Fruit fly (Drosophila melanogaster) whole organism, pupa: ENCODE measurements around the gene ND-51.

Experiments used
- D1 ChIP-seq: fragments of 200-800 bp; sonication (Bioruptor generic); optimal IDR thresholded peaks from 2 replicates; lab custom pipeline; 2018; ENCODE audit warnings: missing biosample characterization, mild to moderate bottlenecking, missing genetic modification characterization, moderate library complexity
- EcR ChIP-seq: fragments of 200-800 bp; sonication (Bioruptor generic); optimal IDR thresholded peaks from 3 replicates; lab custom pipeline; 2019; ENCODE audit warnings: missing biosample characterization, missing genetic modification characterization, mild to moderate bottlenecking, moderate library complexity, missing genetic modification reagents
- Pif1B ChIP-seq: fragments of 200-800 bp; sonication (Bioruptor generic); optimal IDR thresholded peaks from 3 replicates; lab custom pipeline; 2016; ENCODE audit warnings: missing biosample characterization, missing genetic modification characterization
- Snoo ChIP-seq: fragments of 200-800 bp; sonication (Bioruptor generic); optimal IDR thresholded peaks from 3 replicates; lab custom pipeline; 2017; ENCODE audit warnings: missing biosample characterization, mild to moderate bottlenecking, missing genetic modification characterization, inconsistent platforms
- rn ChIP-seq: fragments of 200-800 bp; sonication (Bioruptor generic); IDR thresholded peaks from 2 replicates; pipeline ENCODE4 v1.3.6; 2022; ENCODE audit warnings: missing biosample characterization, missing genetic modification characterization

DNA sequence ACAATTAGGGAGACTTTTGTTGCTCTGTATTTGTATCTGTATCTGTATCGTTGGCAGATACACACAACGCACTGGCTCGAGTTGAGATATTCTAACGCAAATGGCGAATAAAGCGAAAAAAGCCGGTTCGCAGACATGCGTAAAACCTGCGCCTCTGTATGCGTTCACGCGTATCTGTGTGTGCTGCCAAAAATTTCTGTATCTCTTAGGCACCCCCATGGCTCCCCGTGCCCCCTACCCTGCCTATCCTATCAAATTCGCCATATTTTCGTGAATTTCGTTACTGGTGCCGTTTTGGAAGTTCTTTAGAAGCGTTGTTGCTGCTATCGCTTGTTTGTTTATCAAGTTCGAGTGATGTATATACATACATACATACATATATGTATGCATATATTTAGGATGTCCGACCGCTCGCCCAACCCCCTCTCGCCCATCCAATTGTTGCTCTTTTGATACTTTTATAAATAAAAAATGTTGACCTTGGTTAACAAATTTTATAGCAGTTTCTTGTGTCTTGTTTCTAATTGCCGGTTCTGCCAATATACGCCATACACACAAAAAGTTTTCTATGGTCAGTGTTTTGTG lies 23.3 kb upstream of the ND-51 start:
- TF ChIP-seq Snoo (tag; lab: Kevin White, UChicago) (no peak), rn (GFP tag; lab: Robert Waterston, UW) (no peak), EcR (no peak), Pif1B (no peak), D1 (no peak)
